Worm (Caenorhabditis elegans): ENCODE data around the gene R10D12.7.

The R10D12.7 gene

DNA sequence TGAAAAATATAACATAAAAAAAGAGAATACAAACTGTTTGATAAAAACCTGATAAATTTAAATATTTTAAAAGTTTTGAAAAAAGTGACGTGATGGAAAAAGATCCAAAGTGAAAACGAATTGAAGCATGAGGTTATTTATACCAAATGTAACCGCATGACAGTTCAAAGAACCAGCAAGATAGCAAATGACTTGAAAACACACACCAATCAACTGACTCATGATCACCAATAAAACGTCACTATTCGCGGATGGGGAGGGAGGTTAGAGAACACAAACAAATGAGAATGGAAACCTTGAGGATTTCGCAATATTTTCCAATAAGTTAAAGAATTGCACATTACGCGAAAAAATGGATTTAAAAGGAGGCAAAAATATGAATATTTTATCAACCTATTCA, 40.5 kb upstream of the R10D12.7 start, which contains the start of gene C06B3.7 (continued):
- TF ChIP-seq nhr-71 (tag; optimal IDR thresholded peaks at IDR 0.05) (peak; percentile 97), hlh-4 (tag; optimal IDR thresholded peaks at IDR 0.05) (no peak), unc-130 (tag; optimal IDR thresholded peaks at IDR 0.05) (peak; percentile 96), unc-86 (tag; optimal IDR thresholded peaks at IDR 0.05) (no peak), fkh-4 (tag; optimal IDR thresholded peaks at IDR 0.05; ENCODE audit: borderline replicate concordance) (no peak), alr-1 (tag; optimal IDR thresholded peaks at IDR 0.05; ENCODE audit: borderline replicate concordance) (no peak), nhr-20 (tag; optimal IDR thresholded peaks at IDR 0.05) (peak; percentile 94), tlp-1 (tag; optimal IDR thresholded peaks at IDR 0.05) (no peak), unc-62 (GFP tag; optimal IDR thresholded peaks at IDR 0.05) (no peak), ama-1 (optimal IDR thresholded peaks at IDR 0.05) (peak; percentile 66), dsc-1 (tag; optimal IDR thresholded peaks at IDR 0.05) (peak; percentile 84), irx-1 (tag; optimal IDR thresholded peaks at IDR 0.05) (peak; percentile 63), snpc-4 (tag; optimal IDR thresholded peaks at IDR 0.05) (peak; percentile 44), blmp-1 (tag; optimal IDR thresholded peaks at IDR 0.05) (peak; percentile 89), mdl-1 (tag; optimal IDR thresholded peaks at IDR 0.05) (peak in 1 of 2 experiments; percentile 94), vab-15 (tag; optimal IDR thresholded peaks at IDR 0.05) (peak; percentile 100), ceh-82 (tag; optimal IDR thresholded peaks at IDR 0.05) (peak in 2 of 3 experiments; percentile 40 to 52), sup-37 (GFP tag; optimal IDR thresholded peaks at IDR 0.05) (no peak), pag-3 (tag; optimal IDR thresholded peaks at IDR 0.05; ENCODE audit: borderline replicate concordance, insufficient read depth) (no peak), rnt-1 (tag; optimal IDR thresholded peaks at IDR 0.05) (peak; percentile 85), aha-1 (tag; optimal IDR thresholded peaks at IDR 0.05) (peak; percentile 10), unc-98 (GFP tag; IDR thresholded peaks at IDR 0.05) (no peak), fos-1 (tag; optimal IDR thresholded peaks at IDR 0.05) (peak; percentile 62), lin-14 (GFP tag; optimal IDR thresholded peaks at IDR 0.05) (peak; percentile 95), sptf-1 (tag; optimal IDR thresholded peaks at IDR 0.05) (no peak), xbp-1 (tag; optimal IDR thresholded peaks at IDR 0.05) (peak; percentile 89), fkh-8 (tag; optimal IDR thresholded peaks at IDR 0.05) (peak; percentile 90), lin-13 (GFP tag; optimal IDR thresholded peaks at IDR 0.05) (peak; percentile 78), tbx-2 (tag; optimal IDR thresholded peaks at IDR 0.05) (peak; percentile 75), nhr-28 (tag; optimal IDR thresholded peaks at IDR 0.05) (no peak), isw-1 (GFP tag; IDR thresholded peaks at IDR 0.05) (peak; percentile 16; the same call in 1 of the 2 replicates), hlh-17 (GFP tag; optimal IDR thresholded peaks at IDR 0.05; ENCODE audit: borderline replicate concordance) (no peak), ztf-4 (tag; optimal IDR thresholded peaks at IDR 0.05) (peak; percentile 81), ets-5 (GFP tag; IDR thresholded peaks at IDR 0.05) (no peak), C04F5.9 (tag; optimal IDR thresholded peaks at IDR 0.05) (peak; percentile 55), pqm-1 (tag; optimal IDR thresholded peaks at IDR 0.05) (peak; percentile 46), efl-1 (optimal IDR thresholded peaks at IDR 0.05) (peak; percentile 36 to 54), efl-1 (GFP tag; optimal IDR thresholded peaks at IDR 0.05 in 1 of 2) (peak; percentile 26 to 87), nhr-90 (tag; optimal IDR thresholded peaks at IDR 0.05; ENCODE audit: poor library complexity) (peak; percentile 83), nhr-85 (tag) (peak; percentile 97), C34B4.2 (tag; optimal IDR thresholded peaks at IDR 0.05) (no peak), C16A3.4 (tag; optimal IDR thresholded peaks at IDR 0.05) (peak; percentile 90)

DNA sequence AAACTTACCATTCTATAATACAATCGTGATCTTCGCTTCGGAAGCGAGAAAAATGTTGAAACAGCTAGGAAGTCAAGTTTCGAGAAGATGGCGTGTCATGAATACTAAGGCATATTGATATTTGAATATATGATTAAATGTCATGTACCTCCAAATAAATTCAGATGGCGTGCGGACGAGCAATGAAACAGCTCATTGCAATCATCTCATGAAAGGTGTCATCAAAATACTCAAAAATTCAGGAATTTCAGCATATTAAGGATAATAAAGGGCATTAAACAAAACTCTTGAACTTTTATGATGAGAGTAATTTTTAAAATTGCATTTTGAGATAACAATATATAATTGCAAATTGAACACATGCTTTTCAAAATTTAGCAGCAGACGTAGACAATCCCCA, 34.5 kb upstream of the R10D12.7 start, which contains the start of gene gcy-32:
gcy-32 (minus strand) TSS at position 101 of the 400 bp plus-strand sequence.
- TF ChIP-seq nhr-90 (tag; optimal IDR thresholded peaks at IDR 0.05; ENCODE audit: poor library complexity) (no peak), elt-2 (tag; optimal IDR thresholded peaks at IDR 0.05) (no peak), hlh-17 (GFP tag; optimal IDR thresholded peaks at IDR 0.05; ENCODE audit: borderline replicate concordance) (no peak), grh-1 (GFP tag; IDR thresholded peaks at IDR 0.05) (no peak), pax-3 (tag; optimal IDR thresholded peaks at IDR 0.05) (no peak), unc-130 (tag; optimal IDR thresholded peaks at IDR 0.05) (no peak), alr-1 (tag; optimal IDR thresholded peaks at IDR 0.05; ENCODE audit: borderline replicate concordance) (no peak), mab-9 (GFP tag; IDR thresholded peaks at IDR 0.05) (no peak), nhr-71 (tag; optimal IDR thresholded peaks at IDR 0.05) (no peak), sup-37 (GFP tag; optimal IDR thresholded peaks at IDR 0.05) (no peak), lin-15B (tag; optimal IDR thresholded peaks at IDR 0.05) (no peak)

Measured in whole organism, L1 larva.